Fruit fly (Drosophila melanogaster) whole organism, embryonic: Measurements from ENCODE around the gene CG17177.

ENCODE experiments used
- ATbp ChIP-seq: fragments of 200-800 bp; sonication (Bioruptor generic); optimal IDR thresholded peaks from 2 replicates; lab custom pipeline; 2017; ENCODE audit warnings: missing biosample characterization, mild to moderate bottlenecking, missing genetic modification characterization, missing genetic modification reagents
- Atf6 ChIP-seq: fragments of 200-800 bp; sonication (Bioruptor generic); IDR thresholded peaks from 2 replicates; pipeline ENCODE4 v1.3.6; 2022; ENCODE audit warnings: missing biosample characterization, missing genetic modification characterization
- Awh ChIP-seq: fragments of 200-800 bp; sonication (Bioruptor generic); IDR thresholded peaks from 2 replicates; pipeline ENCODE4, ENCODE4 v1.3.6; 2022; ENCODE audit warnings: missing biosample characterization, missing genetic modification characterization
- CG10462 ChIP-seq: fragments of 200-800 bp; sonication (Bioruptor generic); optimal IDR thresholded peaks from 2 replicates; lab custom pipeline; 2016; ENCODE audit warnings: missing biosample characterization, missing genetic modification characterization
- CG11560 ChIP-seq: fragments of 200-800 bp; sonication (Bioruptor generic); IDR thresholded peaks from 3 replicates; pipeline ENCODE4 v1.3.6; 2022; ENCODE audit warnings: missing biosample characterization, missing genetic modification characterization
- CG11695 ChIP-seq: fragments of 200-800 bp; sonication (Bioruptor generic); IDR thresholded peaks from 3 replicates; pipeline ENCODE4 v1.3.6; 2022; ENCODE audit warnings: missing biosample characterization, missing genetic modification characterization
- CG12299 ChIP-seq: fragments of 200-800 bp; sonication (Bioruptor generic); optimal IDR thresholded peaks from 2 replicates; lab custom pipeline; 2018; ENCODE audit warnings: missing biosample characterization, mild to moderate bottlenecking, missing genetic modification characterization
- CG16779 ChIP-seq: fragments of 200-800 bp; sonication (Bioruptor generic); IDR thresholded peaks from 2 replicates; pipeline ENCODE4 v1.3.6; 2022; ENCODE audit warnings: missing biosample characterization, missing genetic modification characterization
- CG16813 ChIP-seq: fragments of 200-800 bp; sonication (Bioruptor generic); IDR thresholded peaks from 3 replicates; pipeline ENCODE4 v1.3.6; 2022; ENCODE audit warnings: missing biosample characterization, missing genetic modification characterization; ENCODE audit not compliant: partially characterized antibody
- CG17361 ChIP-seq: fragments of 200-800 bp; sonication (Bioruptor generic); IDR thresholded peaks from 3 replicates; pipeline ENCODE4 v1.3.6; 2022; ENCODE audit warnings: missing biosample characterization, missing genetic modification characterization
- CG17612 ChIP-seq: fragments of 200-800 bp; sonication (Bioruptor generic); IDR thresholded peaks from 2 replicates; pipeline ENCODE4 v1.3.6; 2022; ENCODE audit warnings: missing biosample characterization, missing genetic modification characterization
- CG18011 ChIP-seq: fragments of 200-800 bp; sonication (Bioruptor generic); optimal IDR thresholded peaks from 2 replicates; lab custom pipeline; 2017; ENCODE audit warnings: missing biosample characterization, missing genetic modification characterization, mild to moderate bottlenecking, moderate library complexity, missing genotype
- CG2199 ChIP-seq: fragments of 200-800 bp; sonication (Bioruptor generic); IDR thresholded peaks from 3 replicates; pipeline ENCODE4 v1.3.6; 2022; ENCODE audit warnings: missing biosample characterization, missing genetic modification characterization
- CG43689 ChIP-seq: fragments of 200-800 bp; sonication (Bioruptor generic); IDR thresholded peaks from 2 replicates; pipeline ENCODE4 v1.3.6; 2022; ENCODE audit warnings: missing biosample characterization, missing genetic modification characterization
- CG4707 ChIP-seq: fragments of 200-800 bp; sonication (Bioruptor generic); optimal IDR thresholded peaks from 2 replicates; lab custom pipeline; 2018; ENCODE audit warnings: missing biosample characterization, mild to moderate bottlenecking, missing genetic modification characterization, moderate library complexity
- CG4854 ChIP-seq: fragments of 200-800 bp; sonication (Bioruptor generic); optimal IDR thresholded peaks from 2 replicates; lab custom pipeline; 2016; ENCODE audit warnings: missing biosample characterization, missing genetic modification characterization, inconsistent platforms
- CG6254 ChIP-seq: fragments of 200-800 bp; sonication (Bioruptor generic); optimal IDR thresholded peaks from 3 replicates; lab custom pipeline; 2017; ENCODE audit warnings: mild to moderate bottlenecking, missing biosample characterization, missing genetic modification reagents, missing genetic modification characterization
- CG6683 ChIP-seq: fragments of 200-800 bp; sonication (Bioruptor generic); optimal IDR thresholded peaks from 2 replicates; lab custom pipeline; 2017; ENCODE audit warnings: missing biosample characterization, mild to moderate bottlenecking, missing genetic modification characterization, missing genetic modification reagents
- CG6689 ChIP-seq: fragments of 200-800 bp; sonication (Bioruptor generic); IDR thresholded peaks from 2 replicates; pipeline ENCODE4 v1.3.6; 2022; ENCODE audit warnings: missing biosample characterization, missing genetic modification characterization
- CoRest ChIP-seq: fragments of 200-800 bp; sonication (Bioruptor generic); optimal IDR thresholded peaks from 3 replicates; lab custom pipeline; 2018; ENCODE audit warnings: missing biosample characterization, mild to moderate bottlenecking, missing genetic modification characterization, moderate library complexity
- HmgZ ChIP-seq: fragments of 200-800 bp; sonication (Bioruptor generic); optimal IDR thresholded peaks from 2 replicates; lab custom pipeline; 2018; ENCODE audit warnings: missing biosample characterization, mild to moderate bottlenecking, missing genetic modification characterization
- NC2α ChIP-seq: fragments of 200-800 bp; sonication (Bioruptor generic); optimal IDR thresholded peaks from 2 replicates; lab custom pipeline; 2016; ENCODE audit warnings: missing biosample characterization, missing genetic modification characterization
- NC2β ChIP-seq: fragments of 200-800 bp; sonication (Bioruptor generic); optimal IDR thresholded peaks from 2 replicates; lab custom pipeline; 2016; ENCODE audit warnings: missing biosample characterization, missing genetic modification characterization
- Side ChIP-seq: fragments of 200-800 bp; sonication (Bioruptor generic); optimal IDR thresholded peaks from 2 replicates; lab custom pipeline; 2016; ENCODE audit warnings: missing biosample characterization, missing genetic modification characterization
- Usf ChIP-seq: fragments of 200-800 bp; sonication (Bioruptor generic); optimal IDR thresholded peaks from 2 replicates; lab custom pipeline; 2017; ENCODE audit warnings: missing genotype, missing biosample characterization, missing genetic modification characterization
- Xrp1 ChIP-seq: fragments of 200-800 bp; sonication (Bioruptor generic); IDR thresholded peaks from 2 replicates; pipeline ENCODE4 v1.3.6; 2022; ENCODE audit warnings: missing biosample characterization, missing genetic modification characterization
- abd-A ChIP-seq: fragments of 200-800 bp; sonication (Bioruptor generic); optimal IDR thresholded peaks from 3 replicates; lab custom pipeline; 2019; ENCODE audit warnings: missing biosample characterization, mild to moderate bottlenecking, missing genetic modification characterization, moderate library complexity
- ara ChIP-seq: fragments of 200-800 bp; sonication (Bioruptor generic); IDR thresholded peaks from 2 replicates; pipeline ENCODE4 v1.3.6; 2022; ENCODE audit warnings: missing biosample characterization, missing genetic modification characterization
- ato ChIP-seq: fragments of 200-800 bp; sonication (Bioruptor generic); IDR thresholded peaks from 2 replicates; pipeline ENCODE4 v1.3.6; 2022; ENCODE audit warnings: missing biosample characterization, missing genetic modification characterization; ENCODE audit not compliant: partially characterized antibody
- bab2 ChIP-seq: fragments of 200-800 bp; sonication (Bioruptor generic); optimal IDR thresholded peaks from 2 replicates; lab custom pipeline; 2016; ENCODE audit warnings: missing biosample characterization, missing genetic modification characterization
- bigmax ChIP-seq: fragments of 200-800 bp; sonication (Bioruptor generic); optimal IDR thresholded peaks from 2 replicates; lab custom pipeline; 2018; ENCODE audit warnings: missing biosample characterization, mild to moderate bottlenecking, missing genetic modification characterization
- bowl ChIP-seq: fragments of 200-800 bp; sonication (Bioruptor generic); IDR thresholded peaks from 2 replicates; pipeline ENCODE4 v1.3.6; 2022; ENCODE audit warnings: missing biosample characterization, missing genetic modification characterization
- cg ChIP-seq: fragments of 200-800 bp; sonication (Bioruptor generic); optimal IDR thresholded peaks from 3 replicates; lab custom pipeline; 2019; ENCODE audit warnings: missing biosample characterization, mild to moderate bottlenecking, missing genetic modification characterization, moderate library complexity
- da ChIP-seq: fragments of 200-800 bp; sonication (Bioruptor generic); optimal IDR thresholded peaks from 2 replicates; lab custom pipeline; 2016; ENCODE audit warnings: missing biosample characterization, missing genetic modification characterization
- ems ChIP-seq: fragments of 200-800 bp; sonication (Bioruptor generic); optimal IDR thresholded peaks from 3 replicates; lab custom pipeline; 2016; ENCODE audit warnings: missing biosample characterization, missing genetic modification characterization
- gce ChIP-seq: fragments of 200-800 bp; sonication (Bioruptor generic); IDR thresholded peaks from 3 replicates; pipeline ENCODE4 v1.3.6; 2022; ENCODE audit warnings: missing biosample characterization, missing genetic modification characterization
- gfzf ChIP-seq: fragments of 200-800 bp; sonication (Bioruptor generic); optimal IDR thresholded peaks from 2 replicates; lab custom pipeline; 2016; ENCODE audit warnings: missing biosample characterization, mild to moderate bottlenecking, missing genetic modification characterization, moderate library complexity
- lab ChIP-seq: fragments of 200-800 bp; sonication (Bioruptor generic); optimal IDR thresholded peaks from 3 replicates; lab custom pipeline; 2017; ENCODE audit warnings: missing biosample characterization, missing genetic modification characterization, mild to moderate bottlenecking, moderate library complexity, missing genetic modification reagents
- nom ChIP-seq: fragments of 200-800 bp; sonication (Bioruptor generic); optimal IDR thresholded peaks from 2 replicates; lab custom pipeline; 2017; ENCODE audit warnings: missing biosample characterization, missing genetic modification characterization, mild to moderate bottlenecking, moderate library complexity, missing genetic modification reagents
- peb ChIP-seq: fragments of 200-800 bp; sonication (Bioruptor generic); IDR thresholded peaks from 2 replicates; pipeline ENCODE4 v1.3.6; 2022; ENCODE audit warnings: missing biosample characterization, missing genetic modification characterization
- pho ChIP-seq: fragments of 200-800 bp; sonication (Bioruptor generic); optimal IDR thresholded peaks from 2 replicates; lab custom pipeline; 2016; ENCODE audit warnings: missing biosample characterization, missing genetic modification characterization
- rib ChIP-seq: fragments of 200-800 bp; sonication (Bioruptor generic); IDR thresholded peaks from 2 replicates; pipeline ENCODE4 v1.3.6; 2022; ENCODE audit warnings: missing biosample characterization, missing genetic modification characterization
- row ChIP-seq: fragments of 200-800 bp; sonication (Bioruptor generic); IDR thresholded peaks from 3 replicates; pipeline ENCODE4 v1.3.6; 2022; ENCODE audit warnings: missing biosample characterization, missing genetic modification characterization
- run ChIP-seq: fragments of 200-800 bp; sonication (Bioruptor generic); optimal IDR thresholded peaks from 3 replicates; lab custom pipeline; 2018; ENCODE audit warnings: missing biosample characterization, mild to moderate bottlenecking, missing genetic modification characterization
- salm ChIP-seq: fragments of 200-800 bp; sonication (Bioruptor generic); optimal IDR thresholded peaks from 2 replicates; lab custom pipeline; 2018; ENCODE audit warnings: missing biosample characterization, mild to moderate bottlenecking, missing genetic modification characterization
- slp2 ChIP-seq: fragments of 200-800 bp; sonication (Bioruptor generic); optimal IDR thresholded peaks from 2 replicates; lab custom pipeline; 2016; ENCODE audit warnings: missing biosample characterization, missing genetic modification characterization
- sob ChIP-seq: fragments of 200-800 bp; sonication (Bioruptor generic); IDR thresholded peaks from 2 replicates; pipeline ENCODE4 v1.3.6; 2022; ENCODE audit warnings: missing biosample characterization, missing genetic modification characterization
- tgo ChIP-seq: fragments of 200-800 bp; sonication (Bioruptor generic); IDR thresholded peaks from 3 replicates; pipeline ENCODE4 v1.3.6; 2022; ENCODE audit warnings: missing biosample characterization, missing genetic modification characterization
- vvl ChIP-seq: fragments of 200-800 bp; sonication (Bioruptor generic); IDR thresholded peaks from 2 replicates; pipeline ENCODE4 v1.3.6; 2022; ENCODE audit warnings: missing biosample characterization, missing genetic modification characterization
- zen2 ChIP-seq: fragments of 200-800 bp; sonication (Bioruptor generic); IDR thresholded peaks from 3 replicates; pipeline ENCODE4 v1.3.6; 2022; ENCODE audit warnings: missing biosample characterization, missing genetic modification characterization; ENCODE audit not compliant: partially characterized antibody

Gene CG17177

dm6 chr3L:14661567-14662258 is 39.8 kb downstream of the CG17177 start (continued):
- TF ChIP-seq peb (GFP tag; lab: Robert Waterston, UW) = peak; percentile 74; the same call in 1 of the 2 replicates
- TF ChIP-seq Usf (GFP tag; lab: Kevin White, UChicago) = peak; percentile 19
- TF ChIP-seq NC2α = peak; percentile 73
- TF ChIP-seq CG18011 (GFP tag; lab: Kevin White, UChicago) = peak; percentile 8
- no peak for TF ChIP-seq ato
- peak; percentile 88 for TF ChIP-seq CG11695 (GFP tag; lab: Robert Waterston, UW)
- peak; percentile 38 for TF ChIP-seq da
- TF ChIP-seq CG11560 (tag; lab: Robert Waterston, UW) = peak; percentile 56; the same call in 1 of the 3 replicates
- TF ChIP-seq bigmax = no peak
- TF ChIP-seq zen2 (GFP tag; lab: Robert Waterston, UW) = no peak
- TF ChIP-seq CG4854 (GFP tag; lab: Kevin White, UChicago) = peak; percentile 4
- peak; percentile 81 for TF ChIP-seq CoRest
- TF ChIP-seq vvl (GFP tag; lab: Robert Waterston, UW) = peak; percentile 95
- TF ChIP-seq bowl (GFP tag; lab: Robert Waterston, UW) = no peak
- TF ChIP-seq Awh = peak; percentile 87
- TF ChIP-seq bab2 (GFP tag; lab: Kevin White, UChicago) = peak; percentile 84
- peak; percentile 60 for TF ChIP-seq salm (tag; lab: Kevin White, UChicago)
- TF ChIP-seq slp2 (GFP tag; lab: Kevin White, UChicago) = peak; percentile 74
- peak; percentile 86 for TF ChIP-seq ATbp
- peak; percentile 84 for TF ChIP-seq tgo (GFP tag; lab: Robert Waterston, UW)
- TF ChIP-seq sob (GFP tag; lab: Robert Waterston, UW) = peak; percentile 86
- TF ChIP-seq gce = peak; percentile 87
- TF ChIP-seq NC2β (GFP tag; lab: Kevin White, UChicago) = peak; percentile 74
- TF ChIP-seq run = peak; percentile 61
- peak; percentile 93 for TF ChIP-seq Xrp1 (GFP tag; lab: Robert Waterston, UW)
- 0 out of 2 replicates have a peak, but pooled peaks have one; percentile 16 for TF ChIP-seq CG17612
- TF ChIP-seq CG12299 (tag; lab: Kevin White, UChicago) = peak; percentile 81
- TF ChIP-seq Side (GFP tag; lab: Kevin White, UChicago) = peak; percentile 78
- TF ChIP-seq pho = peak; percentile 69
- TF ChIP-seq Atf6 = peak; percentile 87
- TF ChIP-seq cg = no peak
- TF ChIP-seq rib (GFP tag; lab: Robert Waterston, UW) = peak; percentile 66; the same call in 1 of the 2 replicates
- TF ChIP-seq abd-A (tag; lab: Kevin White, UChicago) = peak; percentile 98
- TF ChIP-seq CG6683 = peak; percentile 66
- TF ChIP-seq nom = no peak
- TF ChIP-seq CG17361 (GFP tag; lab: Robert Waterston, UW) = peak; percentile 80
- peak; percentile 76 for TF ChIP-seq HmgZ (tag; lab: Kevin White, UChicago)
- TF ChIP-seq lab (GFP tag; lab: Kevin White, UChicago) = peak; percentile 66
- peak; percentile 66 for TF ChIP-seq CG43689 (GFP tag; lab: Robert Waterston, UW)
- no peak for TF ChIP-seq CG2199
- TF ChIP-seq CG6254 = peak; percentile 21
- no peak for TF ChIP-seq gfzf (GFP tag; lab: Kevin White, UChicago)
- peak; percentile 82 for TF ChIP-seq ems
- peak; percentile 26 for TF ChIP-seq CG4707
- peak; percentile 69 for TF ChIP-seq CG10462
- TF ChIP-seq row = peak; percentile 93
- TF ChIP-seq CG6689 (GFP tag; lab: Robert Waterston, UW) = peak; percentile 82
- no peak for TF ChIP-seq CG16813 (GFP tag; lab: Robert Waterston, UW)
- TF ChIP-seq CG16779 = peak; percentile 65
- TF ChIP-seq ara = peak; percentile 87
